Worm (Caenorhabditis elegans) whole organism, L1 larva: ENCODE results near the gene apc-10.
A peak's percentile ranks its signal among the peaks of the same experiment; 100 is the strongest.

ENCODE experiments used
- C34B4.2 ChIP-seq: sonication (generic microtip); optimal IDR thresholded peaks from 2 replicates; lab custom pipeline; 2017; ENCODE audit warnings: mild to moderate bottlenecking, missing genetic modification characterization, missing compliant biosample characterization
- alr-1 ChIP-seq: fragments of 200-800 bp; sonication (Bioruptor generic); optimal IDR thresholded peaks from 2 replicates; lab custom pipeline; 2018; ENCODE audit warnings: borderline replicate concordance, mild to moderate bottlenecking, missing genetic modification characterization, missing compliant biosample characterization
- aly-2 ChIP-seq: fragments of 150-350 bp; optimal IDR thresholded peaks from 2 replicates; lab custom pipeline; 2014; ENCODE audit warnings: missing biosample characterization, missing genetic modification characterization
- blmp-1 ChIP-seq: fragments of 150-350 bp; optimal IDR thresholded peaks from 2 replicates; lab custom pipeline; 2014; ENCODE audit warnings: missing biosample characterization, missing genetic modification characterization
- ceh-82 ChIP-seq, 3 experiments: fragments of 150-350 bp in 1 of 3; sonication (generic microtip) in 2 of 3; optimal IDR thresholded peaks; 2 replicates each; lab custom pipeline; 2014 to 2017; ENCODE audit warnings: missing biosample characterization in 3 of 3, missing genetic modification characterization in 3 of 3
- ceh-90 ChIP-seq: sonication (generic microtip); optimal IDR thresholded peaks from 2 replicates; lab custom pipeline; 2016; ENCODE audit warnings: missing genetic modification characterization, missing compliant biosample characterization
- ces-1 ChIP-seq: fragments of 150-350 bp; optimal IDR thresholded peaks from 2 replicates; lab custom pipeline; 2014; ENCODE audit warnings: missing biosample characterization, missing genetic modification reagents, missing genetic modification characterization
- dsc-1 ChIP-seq: sonication (generic microtip); optimal IDR thresholded peaks from 2 replicates; lab custom pipeline; 2016; ENCODE audit warnings: mild to moderate bottlenecking, missing genetic modification characterization, missing compliant biosample characterization
- efl-1 ChIP-seq, 4 experiments: fragments of 150-350 bp; optimal IDR thresholded peaks in 3 of 4; peaks in 1 of 4; 1 replicate in 1 of 4; 2 replicates in 3 of 4; lab custom pipeline; 2014; ENCODE audit warnings: missing biosample characterization in 2 of 4, missing genetic modification characterization in 2 of 4, missing genetic modification reagents in 2 of 4
- efl-3 ChIP-seq: fragments of 200-800 bp; sonication (Bioruptor generic); optimal IDR thresholded peaks from 2 replicates; lab custom pipeline; 2018; ENCODE audit warnings: mild to moderate bottlenecking, missing genetic modification characterization, missing compliant biosample characterization
- egl-13 ChIP-seq: sonication (generic microtip); optimal IDR thresholded peaks from 2 replicates; lab custom pipeline; 2016; ENCODE audit warnings: missing genotype, missing genetic modification reagents, missing genetic modification characterization, missing compliant biosample characterization
- elt-2 ChIP-seq: sonication (generic microtip); optimal IDR thresholded peaks from 2 replicates; lab custom pipeline; 2016; ENCODE audit warnings: missing genetic modification characterization, mild to moderate bottlenecking, inconsistent platforms, missing compliant biosample characterization, missing genetic modification reagents
- fkh-10 ChIP-seq: sonication (generic microtip); optimal IDR thresholded peaks from 2 replicates; lab custom pipeline; 2017; ENCODE audit warnings: missing biosample characterization, missing genetic modification reagents, missing genetic modification characterization
- fkh-4 ChIP-seq: sonication (generic microtip); optimal IDR thresholded peaks from 2 replicates; lab custom pipeline; 2016; ENCODE audit warnings: missing compliant biosample characterization, missing genetic modification characterization, borderline replicate concordance
- fkh-8 ChIP-seq: sonication (generic microtip); optimal IDR thresholded peaks from 2 replicates; lab custom pipeline; 2016; ENCODE audit warnings: mild to moderate bottlenecking, missing genetic modification characterization, missing compliant biosample characterization
- irx-1 ChIP-seq: sonication (generic microtip); optimal IDR thresholded peaks from 2 replicates; lab custom pipeline; 2016; ENCODE audit warnings: missing genetic modification characterization, missing compliant biosample characterization
- isw-1 ChIP-seq: fragments of 200-800 bp; sonication (Bioruptor generic); IDR thresholded peaks from 2 replicates; pipeline ENCODE4 v1.3.6; 2022; ENCODE audit warnings: missing genetic modification characterization, missing compliant biosample characterization
- lin-13 ChIP-seq: fragments of 150-350 bp; optimal IDR thresholded peaks from 2 replicates; lab custom pipeline; 2014; ENCODE audit warnings: missing biosample characterization, missing genetic modification reagents, missing genetic modification characterization
- lin-14 ChIP-seq: fragments of 200-800 bp; sonication (Bioruptor generic); optimal IDR thresholded peaks from 2 replicates; lab custom pipeline; 2018; ENCODE audit warnings: mild to moderate bottlenecking, missing genetic modification characterization, moderate library complexity, missing compliant biosample characterization
- lin-35 ChIP-seq, 2 experiments: fragments of 150-350 bp; optimal IDR thresholded peaks; 2 replicates each; lab custom pipeline; 2014; ENCODE audit warnings: missing biosample characterization in 2 of 2, missing genetic modification characterization in 2 of 2, missing genetic modification reagents in 2 of 2
- lsy-2 ChIP-seq, 2 experiments: fragments of 150-350 bp; optimal IDR thresholded peaks; 2 replicates each; lab custom pipeline; 2014; ENCODE audit warnings: missing biosample characterization in 2 of 2, missing genetic modification characterization in 2 of 2
- mdl-1 ChIP-seq, 2 experiments: fragments of 150-350 bp; optimal IDR thresholded peaks; 2 replicates each; lab custom pipeline; 2014 to 2017; ENCODE audit warnings: missing biosample characterization in 2 of 2, missing genetic modification characterization in 2 of 2, inconsistent platforms in 1 of 2
- mef-2 ChIP-seq: fragments of 150-350 bp; optimal IDR thresholded peaks from 2 replicates; lab custom pipeline; 2014; ENCODE audit warnings: missing biosample characterization, missing genetic modification characterization
- mep-1 ChIP-seq: fragments of 150-350 bp; optimal IDR thresholded peaks from 2 replicates; lab custom pipeline; 2014; ENCODE audit warnings: missing biosample characterization, missing genetic modification characterization
- nhr-11 ChIP-seq: fragments of 150-350 bp; optimal IDR thresholded peaks from 2 replicates; lab custom pipeline; 2014; ENCODE audit warnings: missing biosample characterization, missing genetic modification characterization
- nhr-12 ChIP-seq: sonication (generic microtip); optimal IDR thresholded peaks from 2 replicates; lab custom pipeline; 2017; ENCODE audit warnings: missing biosample characterization, missing genetic modification characterization
- nhr-237 ChIP-seq: fragments of 150-350 bp; optimal IDR thresholded peaks from 2 replicates; lab custom pipeline; 2014; ENCODE audit warnings: missing biosample characterization, missing genetic modification characterization
- nhr-28 ChIP-seq: fragments of 150-350 bp; optimal IDR thresholded peaks from 2 replicates; lab custom pipeline; 2014; ENCODE audit warnings: missing biosample characterization, missing genetic modification characterization
- nhr-47 ChIP-seq: sonication (generic microtip); optimal IDR thresholded peaks from 2 replicates; lab custom pipeline; 2016; ENCODE audit warnings: mild to moderate bottlenecking, missing genetic modification characterization, moderate library complexity, missing compliant biosample characterization
- nhr-71 ChIP-seq: sonication (generic microtip); optimal IDR thresholded peaks from 2 replicates; lab custom pipeline; 2016; ENCODE audit warnings: mild to moderate bottlenecking, missing genetic modification characterization, moderate library complexity, missing compliant biosample characterization
- nhr-76 ChIP-seq: sonication (generic microtip); optimal IDR thresholded peaks from 2 replicates; lab custom pipeline; 2017; ENCODE audit warnings: missing biosample characterization, missing genetic modification characterization
- nhr-77 ChIP-seq: fragments of 150-350 bp; optimal IDR thresholded peaks from 2 replicates; lab custom pipeline; 2014; ENCODE audit warnings: missing biosample characterization, missing genetic modification characterization
- nhr-85 ChIP-seq: sonication (generic microtip); peaks from one replicate; lab custom pipeline; 2016; ENCODE audit warnings: missing genetic modification characterization, inconsistent platforms, missing compliant biosample characterization
- pax-3 ChIP-seq: fragments of 200-800 bp; sonication (Bioruptor generic); optimal IDR thresholded peaks from 2 replicates; lab custom pipeline; 2018; ENCODE audit warnings: mild to moderate bottlenecking, missing genetic modification characterization, moderate library complexity, missing compliant biosample characterization
- pqm-1 ChIP-seq: sonication (generic microtip); optimal IDR thresholded peaks from 3 replicates; lab custom pipeline; 2017; ENCODE audit warnings: missing biosample characterization, missing genetic modification characterization
- rnt-1 ChIP-seq: sonication (generic microtip); optimal IDR thresholded peaks from 2 replicates; lab custom pipeline; 2016; ENCODE audit warnings: mild to moderate bottlenecking, missing genetic modification characterization, moderate library complexity, missing compliant biosample characterization
- skn-1 ChIP-seq: fragments of 150-350 bp; optimal IDR thresholded peaks from 2 replicates; lab custom pipeline; 2014; ENCODE audit warnings: missing biosample characterization, missing genetic modification characterization
- snpc-4 ChIP-seq: fragments of 150-350 bp; optimal IDR thresholded peaks from 2 replicates; lab custom pipeline; 2014; ENCODE audit warnings: missing biosample characterization, missing genetic modification characterization
- snu-23 ChIP-seq: sonication (generic microtip); optimal IDR thresholded peaks from 2 replicates; lab custom pipeline; 2016; ENCODE audit warnings: missing genetic modification characterization, missing compliant biosample characterization
- sptf-1 ChIP-seq: fragments of 150-350 bp; optimal IDR thresholded peaks from 2 replicates; lab custom pipeline; 2014; ENCODE audit warnings: missing biosample characterization, missing genetic modification characterization
- swsn-7 ChIP-seq: sonication (generic microtip); optimal IDR thresholded peaks from 2 replicates; lab custom pipeline; 2016; ENCODE audit warnings: missing genetic modification characterization, missing compliant biosample characterization
- tbx-2 ChIP-seq: sonication (generic microtip); optimal IDR thresholded peaks from 2 replicates; lab custom pipeline; 2016; ENCODE audit warnings: missing genetic modification characterization, missing compliant biosample characterization
- unc-130 ChIP-seq: fragments of 150-350 bp; optimal IDR thresholded peaks from 2 replicates; lab custom pipeline; 2017; ENCODE audit warnings: missing biosample characterization, missing genetic modification characterization, inconsistent platforms
- xbp-1 ChIP-seq: sonication (generic microtip); optimal IDR thresholded peaks from 2 replicates; lab custom pipeline; 2016; ENCODE audit warnings: missing genetic modification characterization, missing compliant biosample characterization
- zip-4 ChIP-seq: fragments of 200-800 bp; sonication (Bioruptor generic); optimal IDR thresholded peaks from 2 replicates; lab custom pipeline; 2018; ENCODE audit warnings: mild to moderate bottlenecking, missing genetic modification characterization, moderate library complexity, missing compliant biosample characterization
- ztf-11 ChIP-seq, 2 experiments: sonication (generic microtip); optimal IDR thresholded peaks; 2 replicates each; lab custom pipeline; 2016 to 2017; ENCODE audit warnings: missing genetic modification characterization in 2 of 2, missing biosample characterization in 1 of 2, missing compliant biosample characterization in 1 of 2

apc-10 gene

DNA sequence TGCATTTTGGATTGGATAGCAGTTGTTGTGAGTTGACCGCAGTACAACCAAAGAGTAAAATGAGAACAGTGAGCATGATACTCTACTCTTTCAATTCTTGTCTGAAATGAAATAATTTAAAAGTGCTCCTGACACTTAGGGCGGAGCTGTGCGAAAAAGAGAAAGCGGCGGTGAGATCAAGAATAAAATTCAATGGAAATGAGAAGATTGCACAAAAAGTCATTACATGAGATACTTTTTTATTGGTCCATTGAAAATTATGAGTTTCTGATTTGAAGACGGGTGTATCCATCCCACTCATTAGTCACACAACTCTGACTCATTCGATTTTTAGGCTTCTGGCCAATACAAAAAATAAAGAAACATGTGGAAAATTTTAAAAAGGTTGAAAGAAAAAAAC lies 31.1 kb upstream of the apc-10 start, which contains the start of gene F22E12.1:
Gene F22E12.1, minus strand, starts transcription at position 101 of the 400 bp plus-strand sequence.
- TF ChIP-seq blmp-1 (tag; lab: Kevin White, UChicago) (no peak), unc-130 (no peak), mep-1 (tag; lab: Kevin White, UChicago) (no peak), efl-3 (no peak), nhr-76 (no peak), fkh-8 (no peak), pqm-1 (tag; lab: Kevin White, UChicago) (no peak), nhr-28 (tag; lab: Kevin White, UChicago) (no peak), nhr-11 (tag; lab: Kevin White, UChicago) (no peak), nhr-12 (tag; lab: Kevin White, UChicago) (no peak), snpc-4 (tag; lab: Kevin White, UChicago) (no peak), ces-1 (GFP tag; lab: Kevin White, UChicago) (no peak), fkh-10 (no peak), mef-2 (tag; lab: Kevin White, UChicago) (no peak), sptf-1 (tag; lab: Kevin White, UChicago) (no peak), swsn-7 (tag; lab: Kevin White, UChicago) (no peak), tbx-2 (tag; lab: Kevin White, UChicago) (no peak), zip-4 (GFP tag; lab: Kevin White, UChicago) (no peak), ceh-82 (tag; optimal IDR thresholded peaks at IDR 0.05; lab: Kevin White, UChicago) (no peak)

DNA sequence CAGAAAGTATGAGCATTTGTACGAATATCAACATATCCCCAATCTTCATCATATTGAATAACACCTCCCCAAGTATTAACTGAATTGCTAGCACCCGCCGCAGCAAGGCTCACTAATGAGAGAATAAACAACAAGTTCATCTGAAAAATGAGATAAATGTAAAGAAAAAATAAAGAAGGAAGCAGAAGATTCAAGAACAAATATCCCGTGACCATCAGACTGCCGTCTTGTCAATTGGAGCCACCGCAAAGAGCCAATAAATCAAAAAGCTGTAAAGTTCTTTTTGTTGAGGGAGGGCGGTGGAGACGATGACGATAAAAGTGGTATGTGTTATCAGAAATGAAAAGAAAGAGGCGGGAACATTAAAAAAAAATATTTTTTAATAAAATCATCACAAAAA lies 27.3 kb upstream of the apc-10 start, which contains the start of gene Y32F6A.5:
Gene Y32F6A.5, minus strand, starts transcription at position 140 of the 400 bp plus-strand sequence.
- TF ChIP-seq sptf-1 (tag; lab: Kevin White, UChicago) (no peak), nhr-77 (tag; lab: Kevin White, UChicago) (no peak), rnt-1 (tag; lab: Kevin White, UChicago) (peak; percentile 25), nhr-85 (tag; lab: Kevin White, UChicago) (no peak), nhr-237 (tag; lab: Kevin White, UChicago) (no peak)
- TF ChIP-seq, all 84 proteins: peak for 1

- peak; percentile 3 for TF ChIP-seq elt-2
- peak; percentile 64 for TF ChIP-seq irx-1
- peak; percentile 43 for TF ChIP-seq nhr-47 (tag; lab: Kevin White, UChicago)
- peak; percentile 21 for TF ChIP-seq dsc-1 (tag; lab: Kevin White, UChicago)
- peak; percentile 16 to 68 for TF ChIP-seq lin-35 (GFP tag; optimal IDR thresholded peaks at IDR 0.05; lab: Kevin White, UChicago)
- no peak for TF ChIP-seq alr-1
- peak; percentile 79 for TF ChIP-seq nhr-85 (tag; lab: Kevin White, UChicago)
- no peak for TF ChIP-seq sptf-1 (tag; lab: Kevin White, UChicago)
- peak; percentile 55 for TF ChIP-seq nhr-71 (tag; lab: Kevin White, UChicago)
- no peak for TF ChIP-seq fkh-8
- peak; percentile 62 to 78 for TF ChIP-seq efl-1 (optimal IDR thresholded peaks at IDR 0.05; lab: Kevin White, UChicago)
- peak; percentile 22 to 72 for TF ChIP-seq efl-1 (GFP tag; optimal IDR thresholded peaks at IDR 0.05 in 1 of 2; lab: Kevin White, UChicago)
- TF ChIP-seq nhr-11 (tag; lab: Kevin White, UChicago) = no peak
- no peak for TF ChIP-seq snu-23 (GFP tag; lab: Kevin White, UChicago)
- peak; percentile 45 for TF ChIP-seq fkh-4 (tag; lab: Kevin White, UChicago)
- no peak for TF ChIP-seq C34B4.2
- no peak; the same call in 1 of the 2 replicates for TF ChIP-seq isw-1 (GFP tag; lab: Robert Waterston, UW)
- TF ChIP-seq ztf-11 (tag; optimal IDR thresholded peaks at IDR 0.05; lab: Kevin White, UChicago) = no peak
- TF ChIP-seq pax-3 (tag; lab: Kevin White, UChicago) = peak; percentile 26
- TF ChIP-seq rnt-1 (tag; lab: Kevin White, UChicago) = peak; percentile 78
- peak; percentile 3 for TF ChIP-seq egl-13
- no peak for TF ChIP-seq skn-1 (tag; lab: Kevin White, UChicago)
- peak; percentile 76 for TF ChIP-seq ceh-90 (tag; lab: Kevin White, UChicago)
- TF ChIP-seq lin-13 = no peak
- peak; percentile 26 for TF ChIP-seq xbp-1 (tag; lab: Kevin White, UChicago)
- peak; percentile 21 for TF ChIP-seq lin-14
- peak in 1 of 2 experiments; percentile 40 for TF ChIP-seq mdl-1 (tag; optimal IDR thresholded peaks at IDR 0.05; lab: Kevin White, UChicago)
- TF ChIP-seq blmp-1 (tag; lab: Kevin White, UChicago) = peak; percentile 52
- TF ChIP-seq lsy-2 (tag; optimal IDR thresholded peaks at IDR 0.05; lab: Kevin White, UChicago) = peak; percentile 6 to 32
- no peak for TF ChIP-seq aly-2 (tag; lab: Kevin White, UChicago)
These were observed 15.2 kb upstream of the apc-10 start, which contains the start of gene pap-1 for ce11 chrV:10441135-10442024. TSS of gene pap-1 (plus strand) at chrV:10441974.
